Worm (Caenorhabditis elegans): Measurements from ENCODE around the gene srpa-72.

ce11 chrII:2752999-2753398 is 34.3 kb upstream of the srpa-72 start, which contains the start of gene F29A7.3:
- no peak for TF ChIP-seq ama-1 (optimal IDR thresholded peaks at IDR 0.05)
- no peak for TF ChIP-seq F13C5.2 (tag; optimal IDR thresholded peaks at IDR 0.05)
- no peak for TF ChIP-seq ceh-13 (GFP tag; optimal IDR thresholded peaks at IDR 0.05)
- no peak for TF ChIP-seq ets-7 (tag; optimal IDR thresholded peaks at IDR 0.05)
- TF ChIP-seq flt-1 (GFP tag; IDR thresholded peaks at IDR 0.05): no peak
- TF ChIP-seq scrt-1 (GFP tag; IDR thresholded peaks at IDR 0.05): no peak
- TF ChIP-seq pes-1 (GFP tag; IDR thresholded peaks at IDR 0.05): no peak
- no peak for TF ChIP-seq hmbx-1 (tag; optimal IDR thresholded peaks at IDR 0.05)
- no peak for TF ChIP-seq hnd-1 (tag; optimal IDR thresholded peaks at IDR 0.05)
- TF ChIP-seq B0310.2 (tag; optimal IDR thresholded peaks at IDR 0.05): no peak
- no peak for TF ChIP-seq tbx-11 (GFP tag; IDR thresholded peaks at IDR 0.05)
- TF ChIP-seq ceh-36 (tag; optimal IDR thresholded peaks at IDR 0.05): no peak
- no peak for TF ChIP-seq tbx-37 (GFP tag; conservative IDR thresholded peaks at IDR 0.05)
- TF ChIP-seq tra-4 (tag; optimal IDR thresholded peaks at IDR 0.05): no peak

Measured in whole organism, early embryonic.